Fruit fly (Drosophila melanogaster) whole organism, embryonic: ENCODE measurements around the gene Cpr67Fa1.

ENCODE experiments used
- Abd-B ChIP-seq: fragments of 200-800 bp; sonication (Bioruptor generic); optimal IDR thresholded peaks from 2 replicates; lab custom pipeline; 2018; ENCODE audit warnings: missing biosample characterization, mild to moderate bottlenecking, missing genetic modification characterization, moderate library complexity
- BEAF-32 ChIP-seq: fragments of 200-800 bp; sonication (Bioruptor generic); optimal IDR thresholded peaks from 3 replicates; lab custom pipeline; 2017; ENCODE audit warnings: missing biosample characterization, missing genetic modification characterization, mild to moderate bottlenecking, moderate library complexity, missing genetic modification reagents
- Bgb ChIP-seq: fragments of 200-800 bp; sonication (Bioruptor generic); IDR thresholded peaks from 2 replicates; pipeline ENCODE4 v1.3.6; 2022; ENCODE audit warnings: missing biosample characterization, missing genetic modification characterization; ENCODE audit not compliant: partially characterized antibody
- CG10267 ChIP-seq: fragments of 200-800 bp; sonication (Bioruptor generic); optimal IDR thresholded peaks from 2 replicates; lab custom pipeline; 2018; ENCODE audit warnings: missing biosample characterization, mild to moderate bottlenecking, missing genetic modification characterization, moderate library complexity
- CG10321 ChIP-seq: fragments of 200-800 bp; sonication (Bioruptor generic); IDR thresholded peaks from 2 replicates; pipeline ENCODE4 v1.3.6; 2022; ENCODE audit warnings: missing biosample characterization, missing genetic modification characterization
- CG11696 ChIP-seq: fragments of 200-800 bp; sonication (Bioruptor generic); IDR thresholded peaks from 2 replicates; pipeline ENCODE4 v1.3.6; 2022; ENCODE audit warnings: missing biosample characterization, missing genetic modification characterization
- CG13287 ChIP-seq: fragments of 200-800 bp; sonication (Bioruptor generic); IDR thresholded peaks from 2 replicates; pipeline ENCODE4 v1.3.6; 2022; ENCODE audit warnings: missing biosample characterization, missing genetic modification characterization; ENCODE audit not compliant: partially characterized antibody
- CG14050 ChIP-seq: fragments of 200-800 bp; sonication (Bioruptor generic); IDR thresholded peaks from 3 replicates; pipeline ENCODE4 v1.3.6; 2022; ENCODE audit warnings: missing biosample characterization, missing genetic modification characterization
- CG14860 ChIP-seq: fragments of 200-800 bp; sonication (Bioruptor generic); IDR thresholded peaks from 3 replicates; pipeline ENCODE4 v1.3.6; 2022; ENCODE audit warnings: missing biosample characterization, missing genetic modification characterization; ENCODE audit not compliant: partially characterized antibody
- CG16779 ChIP-seq: fragments of 200-800 bp; sonication (Bioruptor generic); IDR thresholded peaks from 2 replicates; pipeline ENCODE4 v1.3.6; 2022; ENCODE audit warnings: missing biosample characterization, missing genetic modification characterization
- CG1832 ChIP-seq: fragments of 200-800 bp; sonication (Bioruptor generic); optimal IDR thresholded peaks from 2 replicates; lab custom pipeline; 2017; ENCODE audit warnings: missing biosample characterization, mild to moderate bottlenecking, missing genetic modification characterization, inconsistent platforms
- CG18599 ChIP-seq: fragments of 200-800 bp; sonication (Bioruptor generic); optimal IDR thresholded peaks from 3 replicates; lab custom pipeline; 2017; ENCODE audit warnings: missing biosample characterization, missing genetic modification characterization, mild to moderate bottlenecking, moderate library complexity, missing genetic modification reagents
- CG18764 ChIP-seq: fragments of 200-800 bp; sonication (Bioruptor generic); optimal IDR thresholded peaks from 3 replicates; lab custom pipeline; 2016; ENCODE audit warnings: missing biosample characterization, missing genetic modification characterization
- CG32767 ChIP-seq: fragments of 200-800 bp; sonication (Bioruptor generic); IDR thresholded peaks from 2 replicates; pipeline ENCODE4 v1.3.6; 2022; ENCODE audit warnings: missing biosample characterization, missing genetic modification characterization
- CG33213 ChIP-seq: fragments of 200-800 bp; sonication (Bioruptor generic); optimal IDR thresholded peaks from 3 replicates; lab custom pipeline; 2016; ENCODE audit warnings: missing biosample characterization, missing genetic modification characterization
- CG34224 ChIP-seq: fragments of 200-800 bp; sonication (Bioruptor generic); IDR thresholded peaks from 3 replicates; pipeline ENCODE4 v1.3.6; 2022; ENCODE audit warnings: missing biosample characterization, missing genetic modification characterization; ENCODE audit not compliant: partially characterized antibody
- CG3847 ChIP-seq: fragments of 200-800 bp; sonication (Bioruptor generic); IDR thresholded peaks from 2 replicates; pipeline ENCODE4 v1.3.6; 2022; ENCODE audit warnings: missing biosample characterization, missing genetic modification characterization
- CG8281 ChIP-seq: fragments of 200-800 bp; sonication (Bioruptor generic); optimal IDR thresholded peaks from 2 replicates; lab custom pipeline; 2018; ENCODE audit warnings: missing biosample characterization, mild to moderate bottlenecking, missing genetic modification characterization, moderate library complexity
- CG8924 ChIP-seq: fragments of 200-800 bp; optimal IDR thresholded peaks from 3 replicates; lab custom pipeline; 2019; ENCODE audit warnings: missing biosample characterization, mild to moderate bottlenecking, missing genetic modification characterization, moderate library complexity
- CG9797 ChIP-seq: fragments of 200-800 bp; sonication (Bioruptor generic); optimal IDR thresholded peaks from 3 replicates; lab custom pipeline; 2018; ENCODE audit warnings: missing biosample characterization, mild to moderate bottlenecking, missing genetic modification characterization
- CkIIα-i1 ChIP-seq: fragments of 200-800 bp; sonication (Bioruptor generic); IDR thresholded peaks from 2 replicates; pipeline ENCODE4 v1.3.6; 2022; ENCODE audit warnings: missing biosample characterization, missing genetic modification characterization
- Deaf1 ChIP-seq: fragments of 200-800 bp; optimal IDR thresholded peaks from 3 replicates; lab custom pipeline; 2019; ENCODE audit warnings: missing biosample characterization, mild to moderate bottlenecking, missing genetic modification characterization, moderate library complexity
- Dp ChIP-seq: fragments of 200-800 bp; sonication (Bioruptor generic); optimal IDR thresholded peaks from 2 replicates; lab custom pipeline; 2018; ENCODE audit warnings: missing biosample characterization, mild to moderate bottlenecking, missing genetic modification characterization, moderate library complexity
- Dref ChIP-seq: fragments of 200-800 bp; sonication (Bioruptor generic); IDR thresholded peaks from 2 replicates; pipeline ENCODE4 v1.3.6; 2022; ENCODE audit warnings: missing biosample characterization, missing genetic modification characterization
- E2f2 ChIP-seq: fragments of 200-800 bp; sonication (Bioruptor generic); IDR thresholded peaks from 2 replicates; pipeline ENCODE4 v1.3.6; 2022; ENCODE audit warnings: missing biosample characterization, missing genetic modification characterization
- HHEX ChIP-seq: fragments of 200-800 bp; sonication (Bioruptor generic); optimal IDR thresholded peaks from 3 replicates; lab custom pipeline; 2017; ENCODE audit warnings: missing biosample characterization, mild to moderate bottlenecking, missing genetic modification characterization, missing genetic modification reagents
- HLHmδ ChIP-seq: fragments of 200-800 bp; sonication (Bioruptor generic); optimal IDR thresholded peaks from 2 replicates; lab custom pipeline; 2018; ENCODE audit warnings: missing biosample characterization, mild to moderate bottlenecking, missing genetic modification characterization, moderate library complexity
- HmgD ChIP-seq: fragments of 200-800 bp; sonication (Bioruptor generic); optimal IDR thresholded peaks from 3 replicates; lab custom pipeline; 2016; ENCODE audit warnings: missing biosample characterization, missing genetic modification characterization
- MBD-R2 ChIP-seq: fragments of 200-800 bp; sonication (Bioruptor generic); IDR thresholded peaks from 2 replicates; pipeline ENCODE4 v1.3.6; 2022; ENCODE audit warnings: missing biosample characterization, missing genetic modification characterization
- MESR4 ChIP-seq: fragments of 200-800 bp; sonication (Bioruptor generic); optimal IDR thresholded peaks from 2 replicates; lab custom pipeline; 2018; ENCODE audit warnings: missing biosample characterization, mild to moderate bottlenecking, missing genetic modification characterization, moderate library complexity
- Pdp1 ChIP-seq, 2 experiments: fragments of 200-800 bp; sonication (Bioruptor generic); optimal IDR thresholded peaks; 3 replicates each; lab custom pipeline; 2016; ENCODE audit warnings: missing biosample characterization in 2 of 2, missing genetic modification characterization in 2 of 2, mild to moderate bottlenecking in 1 of 2, moderate library complexity in 1 of 2
- Rx ChIP-seq: fragments of 200-800 bp; sonication (Bioruptor generic); IDR thresholded peaks from 2 replicates; pipeline ENCODE4 v1.3.6; 2022; ENCODE audit warnings: missing biosample characterization, missing genetic modification characterization
- Sry-δ ChIP-seq: fragments of 200-800 bp; sonication (Bioruptor generic); optimal IDR thresholded peaks from 2 replicates; lab custom pipeline; 2016; ENCODE audit warnings: missing biosample characterization, missing genetic modification characterization
- TFAM ChIP-seq: fragments of 200-800 bp; sonication (Bioruptor generic); optimal IDR thresholded peaks from 2 replicates; lab custom pipeline; 2017; ENCODE audit warnings: missing biosample characterization, missing genetic modification characterization, inconsistent platforms
- Xbp1 ChIP-seq: fragments of 200-800 bp; sonication (Bioruptor generic); optimal IDR thresholded peaks from 3 replicates; lab custom pipeline; 2016; ENCODE audit warnings: missing biosample characterization, mild to moderate bottlenecking, missing genetic modification characterization
- ato ChIP-seq: fragments of 200-800 bp; sonication (Bioruptor generic); IDR thresholded peaks from 2 replicates; pipeline ENCODE4 v1.3.6; 2022; ENCODE audit warnings: missing biosample characterization, missing genetic modification characterization; ENCODE audit not compliant: partially characterized antibody
- bowl ChIP-seq: fragments of 200-800 bp; sonication (Bioruptor generic); IDR thresholded peaks from 2 replicates; pipeline ENCODE4 v1.3.6; 2022; ENCODE audit warnings: missing biosample characterization, missing genetic modification characterization
- chm ChIP-seq: fragments of 200-800 bp; sonication (Bioruptor generic); IDR thresholded peaks from 2 replicates; pipeline ENCODE4 v1.3.6; 2022; ENCODE audit warnings: missing biosample characterization, missing genetic modification characterization
- dmrt11E ChIP-seq: fragments of 200-800 bp; sonication (Bioruptor generic); optimal IDR thresholded peaks from 3 replicates; lab custom pipeline; 2018; ENCODE audit warnings: missing biosample characterization, mild to moderate bottlenecking, missing genetic modification characterization, moderate library complexity
- emc ChIP-seq: fragments of 200-800 bp; sonication (Bioruptor generic); optimal IDR thresholded peaks from 2 replicates; lab custom pipeline; 2016; ENCODE audit warnings: missing biosample characterization, missing genetic modification characterization
- fd3F ChIP-seq: fragments of 200-800 bp; sonication (Bioruptor generic); optimal IDR thresholded peaks from 2 replicates; lab custom pipeline; 2018; ENCODE audit warnings: missing biosample characterization, mild to moderate bottlenecking, missing genetic modification characterization, moderate library complexity
- hbn ChIP-seq: fragments of 200-800 bp; sonication (Bioruptor generic); IDR thresholded peaks from 2 replicates; pipeline ENCODE4 v1.3.6; 2022; ENCODE audit warnings: missing biosample characterization, missing genetic modification characterization; ENCODE audit not compliant: partially characterized antibody
- oc ChIP-seq: fragments of 200-800 bp; sonication (Bioruptor generic); optimal IDR thresholded peaks from 2 replicates; lab custom pipeline; 2018; ENCODE audit warnings: missing biosample characterization, mild to moderate bottlenecking, missing genetic modification characterization, moderate library complexity
- phol ChIP-seq: fragments of 200-800 bp; sonication (Bioruptor generic); optimal IDR thresholded peaks from 3 replicates; lab custom pipeline; 2018; ENCODE audit warnings: missing biosample characterization, mild to moderate bottlenecking, missing genetic modification characterization, moderate library complexity
- repo ChIP-seq: fragments of 200-800 bp; sonication (Bioruptor generic); optimal IDR thresholded peaks from 2 replicates; lab custom pipeline; 2016; ENCODE audit warnings: missing biosample characterization, missing genetic modification characterization
- sc ChIP-seq, 3 experiments: fragments of >200 bp in 2 of 3; fragments of 200-800 bp in 1 of 3; sonication (Bioruptor generic) in 1 of 3; optimal IDR thresholded peaks; 2 replicates in 2 of 3; 3 replicates in 1 of 3; lab custom pipeline; 2017; ENCODE audit warnings: mild to moderate bottlenecking in 1 of 3, missing biosample characterization in 1 of 3, missing genetic modification characterization in 1 of 3, missing genetic modification reagents in 1 of 3
- sna ChIP-seq: fragments of 200-800 bp; sonication (Bioruptor generic); IDR thresholded peaks from 2 replicates; pipeline ENCODE4 v1.3.6; 2022; ENCODE audit warnings: missing biosample characterization, missing genetic modification characterization; ENCODE audit not compliant: partially characterized antibody
- usp ChIP-seq: fragments of >200 bp; optimal IDR thresholded peaks from 2 replicates; lab custom pipeline; 2017; ENCODE audit warnings: missing biosample characterization, missing genetic modification characterization
- zen ChIP-seq: fragments of 200-800 bp; sonication (Bioruptor generic); optimal IDR thresholded peaks from 3 replicates; lab custom pipeline; 2018; ENCODE audit warnings: missing biosample characterization, mild to moderate bottlenecking, missing genetic modification characterization, moderate library complexity

Cpr67Fa1 gene

dm6 chr3L:10876036-10876435 is 13.8 kb upstream of the Cpr67Fa1 start (continued):
- TF ChIP-seq repo (no peak), TFAM (GFP tag; lab: Kevin White, UChicago) (no peak), CG33213 (GFP tag; lab: Kevin White, UChicago) (no peak), emc (GFP tag; lab: Kevin White, UChicago) (no peak), Deaf1 (tag; lab: Kevin White, UChicago) (no peak), Dp (peak; percentile 34), fd3F (GFP tag; lab: Kevin White, UChicago) (no peak), CG34224 (GFP tag; lab: Robert Waterston, UW) (peak; percentile 58; the same call in 2 of the 3 replicates), Rx (GFP tag; lab: Robert Waterston, UW) (no peak), HLHmδ (GFP tag; lab: Kevin White, UChicago) (no peak), CG13287 (GFP tag; lab: Robert Waterston, UW) (peak; percentile 46; the same call in 1 of the 2 replicates), dmrt11E (tag; lab: Kevin White, UChicago) (no peak), HHEX (no peak), E2f2 (peak; percentile 66), sna (GFP tag; lab: Robert Waterston, UW) (peak; percentile 44; the same call in 1 of the 2 replicates), oc (tag; lab: Kevin White, UChicago) (no peak), CG8281 (tag; lab: Kevin White, UChicago) (no peak), Bgb (GFP tag; lab: Robert Waterston, UW) (0 out of 2 replicates have a peak, but pooled peaks have one; percentile 22), sc (optimal IDR thresholded peaks at IDR 0.05; lab: Kevin White, UChicago) (no peak), sc (GFP tag; optimal IDR thresholded peaks at IDR 0.05; lab: Kevin White, UChicago) (no peak), usp (no peak), hbn (peak; percentile 21; the same call in 1 of the 2 replicates), CG16779 (GFP tag; lab: Robert Waterston, UW) (no peak), zen (no peak), Pdp1 (GFP tag; optimal IDR thresholded peaks at IDR 0.05; lab: Kevin White, UChicago) (peak in 1 of 2 experiments; percentile 19), bowl (GFP tag; lab: Robert Waterston, UW) (no peak), ato (GFP tag; lab: Robert Waterston, UW) (peak; percentile 24; the same call in 1 of the 2 replicates)

dm6 chr3L:10878842-10879241 is 10.9 kb upstream of the Cpr67Fa1 start, which contains the start of the genes CG6418 and Blos4:
Gene CG6418 (minus strand): TSS chr3L:10879037.
Gene Blos4 (plus strand): TSS chr3L:10879085.
- peak; percentile 3 for TF ChIP-seq CG10267 (tag; lab: Kevin White, UChicago)
- TF ChIP-seq phol = peak; percentile 1
- no peak for TF ChIP-seq CG10321 (GFP tag; lab: Robert Waterston, UW)
- peak; percentile 13 for TF ChIP-seq CG8924 (tag; lab: Kevin White, UChicago)
- 0 out of 2 replicates have a peak, but pooled peaks have one; percentile 21 for TF ChIP-seq chm (GFP tag; lab: Robert Waterston, UW)
- no peak for TF ChIP-seq CG33213 (GFP tag; lab: Kevin White, UChicago)
- no peak for TF ChIP-seq CG18599
- TF ChIP-seq CG32767 = no peak
- TF ChIP-seq Sry-δ (GFP tag; lab: Kevin White, UChicago) = peak; percentile 17
- TF ChIP-seq CG14860 (GFP tag; lab: Robert Waterston, UW) = 0 out of 3 replicates have a peak, but pooled peaks have one; percentile 41
- TF ChIP-seq CG18764 (GFP tag; lab: Kevin White, UChicago) = no peak
- TF ChIP-seq CG11696 (GFP tag; lab: Robert Waterston, UW) = no peak
- TF ChIP-seq BEAF-32 = peak; percentile 17
- TF ChIP-seq CkIIα-i1 (GFP tag; lab: Robert Waterston, UW) = no peak
- TF ChIP-seq MBD-R2 = peak; percentile 97
- peak; percentile 84 for TF ChIP-seq CG9797 (GFP tag; lab: Kevin White, UChicago)
- TF ChIP-seq HmgD (GFP tag; lab: Kevin White, UChicago) = peak; percentile 4
- peak; percentile 43 for TF ChIP-seq Dref (GFP tag; lab: Robert Waterston, UW)
- TF ChIP-seq MESR4 (GFP tag; lab: Kevin White, UChicago) = peak; percentile 67
- TF ChIP-seq Abd-B = no peak
- TF ChIP-seq CG3847 (GFP tag; lab: Robert Waterston, UW) = peak; percentile 60
- no peak for TF ChIP-seq CG1832
- TF ChIP-seq Xbp1 (GFP tag; lab: Kevin White, UChicago) = no peak
- no peak for TF ChIP-seq CG14050 (GFP tag; lab: Robert Waterston, UW)
- no peak for TF ChIP-seq CG8281 (tag; lab: Kevin White, UChicago)
- TF ChIP-seq E2f2 = peak; percentile 85
